Worm (Caenorhabditis elegans) whole organism, mixed stage, embryonic: Measurements from ENCODE around the gene irld-49.

Source experiments
- ces-1 ChIP-seq: fragments of 150-350 bp; optimal IDR thresholded peaks from 2 replicates; lab custom pipeline; 2014; ENCODE audit warnings: missing biosample characterization, missing genetic modification reagents, missing genetic modification characterization
- elt-1 ChIP-seq: sonication (generic microtip); optimal IDR thresholded peaks from 2 replicates; lab custom pipeline; 2017; ENCODE audit warnings: missing genetic modification characterization, mild to moderate bottlenecking, missing compliant biosample characterization, antibody characterized with exemption, moderate library complexity, borderline replicate concordance; ENCODE audit not compliant: insufficient read depth
- flh-1 ChIP-seq: fragments of 200-800 bp; sonication (Bioruptor generic); optimal IDR thresholded peaks from 2 replicates; lab custom pipeline; 2018; ENCODE audit warnings: mild to moderate bottlenecking, missing genetic modification characterization, moderate library complexity, missing compliant biosample characterization
- nhr-237 ChIP-seq: fragments of 150-350 bp; optimal IDR thresholded peaks from 2 replicates; lab custom pipeline; 2014; ENCODE audit warnings: missing biosample characterization, missing genetic modification characterization
- nhr-28 ChIP-seq: fragments of 150-350 bp; optimal IDR thresholded peaks from 2 replicates; lab custom pipeline; 2014; ENCODE audit warnings: missing biosample characterization, missing genetic modification characterization
- nhr-76 ChIP-seq: sonication (generic microtip); optimal IDR thresholded peaks from 2 replicates; lab custom pipeline; 2017; ENCODE audit warnings: missing biosample characterization, missing genetic modification characterization
- sptf-1 ChIP-seq: sonication (generic microtip); optimal IDR thresholded peaks from 2 replicates; lab custom pipeline; 2017; ENCODE audit warnings: mild to moderate bottlenecking, missing genetic modification characterization, moderate library complexity, missing compliant biosample characterization
- unc-120 ChIP-seq: sonication (generic microtip); optimal IDR thresholded peaks from 2 replicates; lab custom pipeline; 2017; ENCODE audit warnings: missing genetic modification characterization, missing compliant biosample characterization; ENCODE audit not compliant: poor library complexity, severe bottlenecking

ce11 chrII:2920817-2921458, 23.0 kb upstream of the irld-49 start:
- TF ChIP-seq sptf-1 (tag; lab: Kevin White, UChicago): no peak
- no peak for TF ChIP-seq flh-1 (GFP tag; lab: Kevin White, UChicago)
- TF ChIP-seq elt-1 (tag; lab: Kevin White, UChicago): no peak
- TF ChIP-seq nhr-28 (tag; lab: Kevin White, UChicago): no peak
- TF ChIP-seq nhr-76 (tag; lab: Kevin White, UChicago): no peak
- no peak for TF ChIP-seq nhr-237 (tag; lab: Kevin White, UChicago)
- TF ChIP-seq unc-120: no peak
- TF ChIP-seq ces-1 (GFP tag; lab: Kevin White, UChicago): no peak
